Worm (Caenorhabditis elegans) whole organism, young adult: ENCODE data around the gene T15B7.8.

Source experiments
- B0019.2 ChIP-seq: fragments of 200-800 bp; sonication (Bioruptor generic); conservative IDR thresholded peaks from 2 replicates; pipeline ENCODE4 v1.3.6; 2022; ENCODE audit warnings: missing genetic modification reagents, missing genetic modification characterization, missing compliant biosample characterization
- C17E4.6 ChIP-seq: fragments of 200-800 bp; sonication (Bioruptor generic); IDR thresholded peaks from 2 replicates; pipeline ENCODE4 v1.3.6; 2022; ENCODE audit warnings: missing genetic modification reagents, missing genetic modification characterization, missing compliant biosample characterization
- F10E7.11 ChIP-seq: sonication (generic microtip); optimal IDR thresholded peaks from 2 replicates; lab custom pipeline; 2017; ENCODE audit warnings: mild to moderate bottlenecking, missing genetic modification characterization, moderate library complexity, missing compliant biosample characterization
- F49E8.2 ChIP-seq: sonication (generic microtip); optimal IDR thresholded peaks from 3 replicates; lab custom pipeline; 2017; ENCODE audit warnings: missing genetic modification characterization, mild to moderate bottlenecking, missing compliant biosample characterization, antibody characterized with exemption, moderate library complexity; ENCODE audit not compliant: insufficient read depth
- F57A8.1 ChIP-seq: fragments of 200-800 bp; sonication (Bioruptor generic); optimal IDR thresholded peaks from 2 replicates; lab custom pipeline; 2018; ENCODE audit warnings: mild to moderate bottlenecking, missing genetic modification characterization, moderate library complexity, missing compliant biosample characterization
- Y95B8A.8 ChIP-seq: fragments of 200-800 bp; sonication (Bioruptor generic); IDR thresholded peaks from 2 replicates; pipeline ENCODE4 v1.3.6; 2022; ENCODE audit warnings: missing genetic modification reagents, missing genetic modification characterization, missing compliant biosample characterization
- ZK185.1 ChIP-seq: sonication (generic microtip); optimal IDR thresholded peaks from 2 replicates; lab custom pipeline; 2016; ENCODE audit warnings: mild to moderate bottlenecking, missing genetic modification characterization, missing compliant biosample characterization; ENCODE audit not compliant: poor library complexity, severe bottlenecking
- aptf-3 ChIP-seq: fragments of 200-800 bp; sonication (Bioruptor generic); IDR thresholded peaks from 2 replicates; pipeline ENCODE4 v1.3.6; 2022; ENCODE audit warnings: missing genetic modification characterization, missing compliant biosample characterization
- bed-2 ChIP-seq: fragments of 200-800 bp; sonication (Bioruptor generic); IDR thresholded peaks from 2 replicates; pipeline ENCODE4 v1.3.6; 2022; ENCODE audit warnings: missing genetic modification reagents, missing genetic modification characterization, missing compliant biosample characterization
- cebp-1 ChIP-seq, 2 experiments: fragments of 200-800 bp in 1 of 2; sonication (Bioruptor generic) in 1 of 2; sonication (generic microtip) in 1 of 2; IDR thresholded peaks in 1 of 2; optimal IDR thresholded peaks in 1 of 2; 2 replicates each; pipeline versions ENCODE4 v1.3.6 to Lab custom; 2017 to 2022; ENCODE audit warnings: missing compliant biosample characterization in 2 of 2, missing genetic modification characterization in 2 of 2, mild to moderate bottlenecking in 1 of 2, missing genetic modification reagents in 1 of 2, moderate library complexity in 1 of 2
- cebp-2 ChIP-seq: fragments of 200-800 bp; sonication (Bioruptor generic); IDR thresholded peaks from 2 replicates; pipeline ENCODE4 v1.3.6; 2022; ENCODE audit warnings: missing genetic modification characterization, missing compliant biosample characterization
- ceh-27 ChIP-seq: fragments of 200-800 bp; sonication (Bioruptor generic); optimal IDR thresholded peaks from 2 replicates; lab custom pipeline; 2018; ENCODE audit warnings: mild to moderate bottlenecking, missing genetic modification characterization, moderate library complexity, missing compliant biosample characterization
- ceh-40 ChIP-seq: fragments of 200-800 bp; sonication (Bioruptor generic); IDR thresholded peaks from 2 replicates; pipeline ENCODE4 v1.3.6; 2022; ENCODE audit warnings: missing genetic modification characterization, missing compliant biosample characterization
- ceh-58 ChIP-seq: fragments of 200-800 bp; sonication (Bioruptor generic); IDR thresholded peaks from 2 replicates; pipeline ENCODE4 v1.3.6; 2022; ENCODE audit warnings: missing genetic modification characterization, missing compliant biosample characterization
- ceh-79 ChIP-seq: sonication (generic microtip); optimal IDR thresholded peaks from 2 replicates; lab custom pipeline; 2017; ENCODE audit warnings: mild to moderate bottlenecking, missing genetic modification characterization, missing compliant biosample characterization
- dox-1 ChIP-seq: fragments of 200-800 bp; sonication (Bioruptor generic); IDR thresholded peaks from 2 replicates; pipeline ENCODE4 v1.3.6; 2022; ENCODE audit warnings: missing genetic modification reagents, missing genetic modification characterization, missing compliant biosample characterization
- dpl-1 ChIP-seq: fragments of 150-350 bp; optimal IDR thresholded peaks from 2 replicates; lab custom pipeline; 2014; ENCODE audit warnings: missing biosample characterization, missing genetic modification reagents, missing genetic modification characterization
- egl-18 ChIP-seq: fragments of 200-800 bp; sonication (Bioruptor generic); IDR thresholded peaks from 2 replicates; pipeline ENCODE4 v1.3.6; 2022; ENCODE audit warnings: missing genetic modification reagents, missing genetic modification characterization, missing compliant biosample characterization
- ets-4 ChIP-seq: fragments of 200-800 bp; sonication (Bioruptor generic); optimal IDR thresholded peaks from 2 replicates; lab custom pipeline; 2018; ENCODE audit warnings: mild to moderate bottlenecking, missing genetic modification characterization, missing compliant biosample characterization
- fkh-3 ChIP-seq: sonication (generic microtip); optimal IDR thresholded peaks from 2 replicates; lab custom pipeline; 2016; ENCODE audit warnings: mild to moderate bottlenecking, missing genetic modification characterization, missing compliant biosample characterization
- hlh-12 ChIP-seq: sonication (generic microtip); optimal IDR thresholded peaks from 2 replicates; lab custom pipeline; 2016; ENCODE audit warnings: missing genetic modification characterization, missing compliant biosample characterization
- hlh-26 ChIP-seq: fragments of 200-800 bp; sonication (Bioruptor generic); conservative IDR thresholded peaks from 2 replicates; pipeline ENCODE4 v1.3.6; 2022; ENCODE audit warnings: missing genetic modification reagents, missing genetic modification characterization, missing compliant biosample characterization
- hmg-1.2 ChIP-seq: fragments of 200-800 bp; sonication (Bioruptor generic); IDR thresholded peaks from 2 replicates; pipeline ENCODE4 v1.3.6; 2022; ENCODE audit warnings: missing genetic modification reagents, missing genetic modification characterization, missing compliant biosample characterization
- hsf-1 ChIP-seq: fragments of 200-800 bp; sonication (Bioruptor generic); IDR thresholded peaks from 2 replicates; pipeline ENCODE4 v1.3.6; 2022; ENCODE audit warnings: missing genetic modification reagents, missing genetic modification characterization, missing compliant biosample characterization
- let-607 ChIP-seq, 2 experiments: fragments of 200-800 bp in 1 of 2; sonication (Bioruptor generic) in 1 of 2; sonication (generic microtip) in 1 of 2; optimal IDR thresholded peaks; 2 replicates each; lab custom pipeline; 2016 to 2018; ENCODE audit warnings: mild to moderate bottlenecking in 2 of 2, missing compliant biosample characterization in 2 of 2, missing genetic modification characterization in 2 of 2, moderate library complexity in 2 of 2, missing genotype in 1 of 2
- lir-1 ChIP-seq: fragments of 200-800 bp; sonication (Bioruptor generic); conservative IDR thresholded peaks from 2 replicates; pipeline ENCODE4 v1.3.6; 2022; ENCODE audit warnings: missing genetic modification reagents, missing genetic modification characterization, missing compliant biosample characterization
- mes-4 ChIP-seq: sonication (generic microtip); optimal IDR thresholded peaks from 2 replicates; lab custom pipeline; 2016; ENCODE audit warnings: missing genotype, missing genetic modification characterization, missing compliant biosample characterization
- nfyb-1 ChIP-seq: fragments of 200-800 bp; sonication (Bioruptor generic); IDR thresholded peaks from 2 replicates; pipeline ENCODE4 v1.3.6; 2022; ENCODE audit warnings: missing genetic modification reagents, missing genetic modification characterization, missing compliant biosample characterization
- nhr-80 ChIP-seq: sonication (generic microtip); optimal IDR thresholded peaks from 2 replicates; lab custom pipeline; 2016; ENCODE audit warnings: missing genetic modification characterization, missing compliant biosample characterization
- repo-1 ChIP-seq: sonication (generic microtip); optimal IDR thresholded peaks from 2 replicates; lab custom pipeline; 2017; ENCODE audit warnings: mild to moderate bottlenecking, missing genetic modification characterization, missing compliant biosample characterization
- sea-2 ChIP-seq: fragments of 200-800 bp; sonication (Bioruptor generic); IDR thresholded peaks from 2 replicates; pipeline ENCODE4 v1.3.6; 2022; ENCODE audit warnings: missing genetic modification characterization, missing compliant biosample characterization
- snpc-1.3 ChIP-seq: sonication (generic microtip); optimal IDR thresholded peaks from 2 replicates; lab custom pipeline; 2017; ENCODE audit warnings: missing genetic modification characterization, mild to moderate bottlenecking, missing compliant biosample characterization, antibody characterized with exemption, moderate library complexity, missing genotype, missing genetic modification reagents; ENCODE audit not compliant: insufficient read depth
- tbx-9 ChIP-seq: sonication (generic microtip); optimal IDR thresholded peaks from 2 replicates; lab custom pipeline; 2016; ENCODE audit warnings: borderline replicate concordance, missing genetic modification characterization, inconsistent platforms, missing compliant biosample characterization
- unc-130 ChIP-seq: sonication (generic microtip); optimal IDR thresholded peaks from 2 replicates; lab custom pipeline; 2016; ENCODE audit warnings: missing genetic modification reagents, missing genetic modification characterization, missing compliant biosample characterization

T15B7.8 gene

ce11 chrV:6801850-6802249 lies 19.8 kb upstream of the T15B7.8 start, which contains the start of gene dmsr-10:
Gene dmsr-10 (minus strand): TSS chrV:6801950.
- TF ChIP-seq let-607 (tag; optimal IDR thresholded peaks at IDR 0.05; lab: Kevin White, UChicago) (no peak), C17E4.6 (GFP tag; lab: Robert Waterston, UW) (no peak), unc-130 (no peak), dpl-1 (GFP tag; lab: Kevin White, UChicago) (no peak)

DNA sequence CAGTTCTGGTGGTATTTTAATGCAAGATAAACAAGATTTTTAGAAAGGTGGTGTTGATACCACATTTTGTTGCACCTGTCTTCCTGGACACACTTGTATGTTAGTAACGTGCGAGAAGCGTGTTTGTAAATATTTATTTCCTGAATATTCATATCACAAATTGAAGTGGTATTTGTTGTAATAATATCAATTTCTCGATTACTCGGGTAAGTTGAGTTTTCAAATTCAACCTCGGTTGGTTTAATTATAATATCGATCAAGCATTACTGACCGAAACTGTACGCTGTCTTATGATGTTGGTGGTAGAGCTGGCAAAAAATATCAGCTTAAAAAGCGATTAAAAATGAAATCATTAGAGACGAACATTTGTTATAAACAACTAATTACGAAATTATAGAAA lies 17.6 kb upstream of the T15B7.8 start, which contains the start of gene dmsr-11:
Gene dmsr-11, minus strand, starts transcription at position 101 of the 400 bp plus-strand sequence.
- no peak for TF ChIP-seq ceh-79
- no peak for TF ChIP-seq fkh-3
- TF ChIP-seq dox-1, result no peak
- TF ChIP-seq, all 124 proteins: peak for 0

- TF ChIP-seq sea-2 (no peak), egl-18 (GFP tag; lab: Robert Waterston, UW) (no peak), hlh-12 (no peak), F49E8.2 (tag; lab: Kevin White, UChicago) (no peak), C17E4.6 (GFP tag; lab: Robert Waterston, UW) (no peak), lir-1 (GFP tag; lab: Robert Waterston, UW) (no peak), ets-4 (no peak), nfyb-1 (GFP tag; lab: Robert Waterston, UW) (no peak), unc-130 (no peak), fkh-3 (no peak), F57A8.1 (GFP tag; lab: Kevin White, UChicago) (no peak), hlh-26 (no peak), B0019.2 (GFP tag; lab: Robert Waterston, UW) (no peak)
- TF ChIP-seq, all 124 proteins: peak for 0
Observed at ce11 chrV:6806340-6806739, 15.3 kb upstream of the T15B7.8 start, which contains the start of gene dmsr-12. Gene dmsr-12 (minus strand): TSS chrV:6806440.

DNA sequence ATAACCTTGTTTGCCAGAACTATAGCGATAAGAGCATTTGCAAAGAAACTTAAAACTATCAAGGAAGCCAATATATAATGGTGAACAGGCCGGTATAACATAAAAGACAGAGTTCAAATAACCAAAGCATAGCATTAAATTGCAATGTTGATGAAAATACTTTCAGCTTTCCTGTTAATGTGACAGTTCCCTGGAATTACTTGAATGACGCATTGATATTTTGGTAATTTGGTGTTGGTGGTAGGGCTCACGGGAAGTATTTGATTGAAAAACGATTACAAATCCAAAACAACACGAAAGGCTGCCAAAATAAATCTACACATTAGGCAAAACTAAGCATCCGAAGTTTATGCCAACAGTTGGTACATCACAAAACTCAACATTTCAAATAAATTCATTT lies 12.6 kb upstream of the T15B7.8 start, which contains the start of gene dmsr-16:
Gene dmsr-16, minus strand, starts transcription at position 101 of the 400 bp plus-strand sequence.
- TF ChIP-seq hsf-1 (GFP tag; lab: Robert Waterston, UW), result no peak
- no peak for TF ChIP-seq F10E7.11
- TF ChIP-seq fkh-3, result no peak
- no peak for TF ChIP-seq ceh-79

DNA sequence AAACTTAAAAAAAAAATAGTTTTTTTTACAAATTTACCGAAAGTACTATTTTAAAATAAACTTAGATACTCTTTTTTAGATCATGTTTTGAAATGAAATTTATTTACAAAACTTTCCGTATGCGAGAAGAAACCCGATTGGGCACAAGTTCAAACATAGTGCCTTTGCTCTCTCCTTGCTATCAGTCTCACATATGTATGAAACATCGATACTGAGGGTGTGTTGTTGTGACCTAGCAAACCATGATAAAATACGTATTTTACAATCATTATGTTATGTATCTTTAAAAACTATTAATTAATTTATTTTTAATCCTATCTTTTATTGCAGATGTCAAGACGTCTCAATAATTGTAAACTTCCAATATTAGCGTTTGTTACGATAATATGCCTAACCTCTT lies 11.5 kb upstream of the T15B7.8 start:
- peak; percentile 48 for TF ChIP-seq nhr-80 (tag; lab: Kevin White, UChicago)
- TF ChIP-seq mes-4 (tag; lab: Kevin White, UChicago), result no peak
- no peak for TF ChIP-seq nfyb-1 (GFP tag; lab: Robert Waterston, UW)

DNA sequence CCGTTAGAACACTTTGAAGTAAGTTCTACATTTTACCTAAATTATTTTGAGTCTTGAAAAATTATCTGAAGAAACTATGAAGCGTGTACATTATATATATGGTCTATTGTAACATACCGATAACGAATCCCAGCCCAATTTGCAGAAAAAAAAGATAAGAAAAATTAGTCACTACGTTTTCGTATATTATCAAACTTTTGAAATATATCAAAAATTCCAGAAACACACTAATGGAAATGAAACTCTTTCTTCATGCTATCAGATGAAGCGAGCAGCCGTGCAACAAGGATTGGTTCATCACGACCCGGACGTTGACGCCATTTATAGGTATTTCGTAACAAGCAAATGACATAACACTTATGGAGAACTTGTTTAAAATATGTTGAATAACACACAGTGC lies 9.7 kb upstream of the T15B7.8 start:
- peak; percentile 91 for TF ChIP-seq nhr-80 (tag; lab: Kevin White, UChicago)
- TF ChIP-seq repo-1 (tag; lab: Kevin White, UChicago), result no peak
- TF ChIP-seq Y95B8A.8 (GFP tag; lab: Robert Waterston, UW), result no peak
- TF ChIP-seq ets-4, result peak; percentile 81
- TF ChIP-seq hmg-1.2, result no peak
- no peak for TF ChIP-seq ZK185.1 (tag; lab: Kevin White, UChicago)
- TF ChIP-seq ceh-27 (GFP tag; lab: Kevin White, UChicago), result no peak
- no peak for TF ChIP-seq cebp-2
- TF ChIP-seq ceh-40 (GFP tag; lab: Robert Waterston, UW), result 0 out of 2 replicates have a peak, but pooled peaks have one; percentile 10
- TF ChIP-seq tbx-9, result no peak
- TF ChIP-seq ceh-58 (GFP tag; lab: Robert Waterston, UW), result no peak
- no peak for TF ChIP-seq snpc-1.3
- TF ChIP-seq cebp-1 (GFP tag; IDR thresholded peaks at IDR 0.05; lab: Robert Waterston, UW), result 0 out of 2 replicates have a peak, but pooled peaks have one; percentile 34
- no peak for TF ChIP-seq cebp-1 (tag; optimal IDR thresholded peaks at IDR 0.05; lab: Kevin White, UChicago)
- no peak for TF ChIP-seq aptf-3 (GFP tag; lab: Robert Waterston, UW)
- TF ChIP-seq bed-2 (GFP tag; lab: Robert Waterston, UW), result no peak
